Worm (Caenorhabditis elegans): ENCODE data around the gene xbx-1.
"Not testable (repeated sequence)": the region's sequence is repeated elsewhere in the genome, so short reads cannot be mapped to it uniquely, and the experiment has no call there.

The xbx-1 gene

DNA sequence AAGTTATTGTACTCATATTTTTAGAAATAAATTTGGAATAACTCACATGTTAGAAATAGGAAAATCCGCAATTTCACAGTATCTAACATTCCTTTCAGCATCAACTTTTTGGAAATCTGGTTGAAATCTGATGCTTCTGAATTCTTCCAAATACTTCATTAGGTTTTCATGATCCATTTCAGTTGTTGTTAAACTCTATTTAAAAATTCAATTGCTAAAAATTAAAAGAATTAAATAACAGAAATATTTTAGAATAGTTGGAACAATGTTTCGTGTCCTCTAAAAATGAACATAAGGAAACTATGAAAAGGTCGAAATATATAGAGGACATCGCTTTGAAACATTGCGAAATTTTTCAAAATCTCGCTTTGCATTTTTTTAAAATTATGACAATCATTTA lies 51.3 kb downstream of the xbx-1 start, which contains the start of gene cng-1:
Gene cng-1 (minus strand): TSS at position 101 of the 400 bp plus-strand sequence.
- TF ChIP-seq ceh-13 (GFP tag; optimal IDR thresholded peaks at IDR 0.05); aly-1 (tag; optimal IDR thresholded peaks at IDR 0.05); tbx-37 (GFP tag; conservative IDR thresholded peaks at IDR 0.05): not testable (repeated sequence)
